Fruit fly (Drosophila melanogaster): ENCODE data around the gene CG11403.
A peak's percentile ranks its signal among the peaks of the same experiment; 100 is the strongest.

Gene CG11403

dm6 chrX:1275018-1275820, 35.5 kb upstream of the CG11403 start, which contains the start of gene Atf3 (continued):
- TF ChIP-seq Blimp-1 (GFP tag; optimal IDR thresholded peaks at IDR 0.05) (peak; percentile 96), HHEX (GFP tag; optimal IDR thresholded peaks at IDR 0.05) (peak; percentile 99), ranshi (GFP tag; IDR thresholded peaks at IDR 0.05) (peak; percentile 99), CG11695 (GFP tag; IDR thresholded peaks at IDR 0.05) (peak; percentile 99), Elba2 (GFP tag; optimal IDR thresholded peaks at IDR 0.05) (peak; percentile 64), CG12155 (GFP tag; optimal IDR thresholded peaks at IDR 0.05) (peak; percentile 99), Doc2 (GFP tag; IDR thresholded peaks at IDR 0.05) (peak; percentile 97), al (GFP tag; IDR thresholded peaks at IDR 0.05) (peak; percentile 99), Med (GFP tag) (peak; percentile 100), CG9727 (GFP tag; optimal IDR thresholded peaks at IDR 0.05) (peak; percentile 99), CG17829 (tag; optimal IDR thresholded peaks at IDR 0.05) (peak; percentile 98), bab2 (GFP tag; optimal IDR thresholded peaks at IDR 0.05) (peak; percentile 99), CG12659 (GFP tag; optimal IDR thresholded peaks at IDR 0.05) (peak; percentile 100), CG32532 (GFP tag; IDR thresholded peaks at IDR 0.05) (peak; percentile 99), CG2116 (GFP tag; optimal IDR thresholded peaks at IDR 0.05) (peak; percentile 86), CG3726 (GFP tag; IDR thresholded peaks at IDR 0.05) (peak; percentile 97), sd (tag; optimal IDR thresholded peaks at IDR 0.05) (peak; percentile 97), Ssrp (tag; optimal IDR thresholded peaks at IDR 0.05) (peak; percentile 99), CG3995 (GFP tag; optimal IDR thresholded peaks at IDR 0.05) (peak; percentile 90), CG31388 (GFP tag; optimal IDR thresholded peaks at IDR 0.05) (peak; percentile 96), CG14667 (GFP tag; IDR thresholded peaks at IDR 0.05) (peak; percentile 98), bigmax (GFP tag; optimal IDR thresholded peaks at IDR 0.05) (peak; percentile 75), CG11093 (GFP tag; IDR thresholded peaks at IDR 0.05) (peak; percentile 98), kay (GFP tag; optimal IDR thresholded peaks at IDR 0.05) (peak; percentile 97), CG12942 (GFP tag; optimal IDR thresholded peaks at IDR 0.05) (peak; percentile 99), z (GFP tag; IDR thresholded peaks at IDR 0.05) (peak; percentile 64; the same call in 1 of the 3 replicates), Eip74EF (GFP tag; optimal IDR thresholded peaks at IDR 0.05) (peak in 1 of 2 experiments; percentile 99), cato (GFP tag; optimal IDR thresholded peaks at IDR 0.05; ENCODE audit: borderline replicate concordance) (peak; percentile 98), da (GFP tag; optimal IDR thresholded peaks at IDR 0.05) (peak; percentile 98), CG42726 (GFP tag; IDR thresholded peaks at IDR 0.05; ENCODE audit: partially characterized antibody) (no peak), pum (GFP tag; optimal IDR thresholded peaks at IDR 0.05) (peak; percentile 99), fd102C (GFP tag; optimal IDR thresholded peaks at IDR 0.05) (peak; percentile 58), peb (GFP tag; IDR thresholded peaks at IDR 0.05) (peak; percentile 97), B-H1 (GFP tag; IDR thresholded peaks at IDR 0.05) (peak; percentile 98), CHES-1-like (GFP tag; optimal IDR thresholded peaks at IDR 0.05) (peak; percentile 99), amos (GFP tag; IDR thresholded peaks at IDR 0.05; ENCODE audit: partially characterized antibody) (no peak), eyg (GFP tag; optimal IDR thresholded peaks at IDR 0.05) (peak; percentile 99), Usf (GFP tag; optimal IDR thresholded peaks at IDR 0.05) (peak; percentile 99), CG11504 (tag; optimal IDR thresholded peaks at IDR 0.05) (peak; percentile 98), nerfin-1 (tag; optimal IDR thresholded peaks at IDR 0.05) (peak; percentile 97), Dref (GFP tag; IDR thresholded peaks at IDR 0.05) (peak; percentile 47), Kr (GFP tag; optimal IDR thresholded peaks at IDR 0.05) (no peak), CoRest (tag; optimal IDR thresholded peaks at IDR 0.05) (peak; percentile 100), hbn (GFP tag; IDR thresholded peaks at IDR 0.05; ENCODE audit: partially characterized antibody) (no peak), CG1233 (GFP tag; optimal IDR thresholded peaks at IDR 0.05) (peak; percentile 99), Myb (GFP tag; optimal IDR thresholded peaks at IDR 0.05) (peak; percentile 96), BtbVII (GFP tag; optimal IDR thresholded peaks at IDR 0.05) (peak; percentile 99), HLHmδ (GFP tag; optimal IDR thresholded peaks at IDR 0.05) (peak; percentile 8), onecut (GFP tag; IDR thresholded peaks at IDR 0.05) (peak; percentile 94)
